Fruit fly (Drosophila melanogaster) whole organism, pupa: Measurements from ENCODE around the gene RAF2.
A peak's percentile ranks its signal among the peaks of the same experiment; 100 is the strongest.

ENCODE experiments used
- CG10348 ChIP-seq: fragments of 200-800 bp; sonication (Bioruptor generic); IDR thresholded peaks from 2 replicates; pipeline ENCODE4 v1.3.6; 2022; ENCODE audit warnings: missing biosample characterization, missing genetic modification characterization
- CG12605 ChIP-seq: fragments of 200-800 bp; sonication (Bioruptor generic); IDR thresholded peaks from 2 replicates; pipeline ENCODE4 v1.3.6; 2022; ENCODE audit warnings: missing biosample characterization, missing genetic modification characterization
- CG17806 ChIP-seq: fragments of 200-800 bp; sonication (Bioruptor generic); optimal IDR thresholded peaks from 2 replicates; lab custom pipeline; 2018; ENCODE audit warnings: missing biosample characterization, mild to moderate bottlenecking, missing genetic modification characterization, moderate library complexity
- CG4496 ChIP-seq: fragments of 200-800 bp; sonication (Bioruptor generic); IDR thresholded peaks from 3 replicates; pipeline ENCODE4 v1.3.6; 2022; ENCODE audit warnings: missing biosample characterization, missing genetic modification characterization
- EcR ChIP-seq: fragments of 200-800 bp; sonication (Bioruptor generic); optimal IDR thresholded peaks from 3 replicates; lab custom pipeline; 2019; ENCODE audit warnings: missing biosample characterization, missing genetic modification characterization, mild to moderate bottlenecking, moderate library complexity, missing genetic modification reagents
- Ets98B ChIP-seq: fragments of 200-800 bp; sonication (Bioruptor generic); IDR thresholded peaks from 2 replicates; pipeline ENCODE4 v1.3.6; 2022; ENCODE audit warnings: missing biosample characterization, missing genetic modification characterization
- Pif1A ChIP-seq: fragments of 200-800 bp; sonication (Bioruptor generic); optimal IDR thresholded peaks from 3 replicates; lab custom pipeline; 2016; ENCODE audit warnings: missing biosample characterization, missing genetic modification characterization
- Pif1B ChIP-seq: fragments of 200-800 bp; sonication (Bioruptor generic); optimal IDR thresholded peaks from 3 replicates; lab custom pipeline; 2016; ENCODE audit warnings: missing biosample characterization, missing genetic modification characterization
- Snoo ChIP-seq: fragments of 200-800 bp; sonication (Bioruptor generic); optimal IDR thresholded peaks from 3 replicates; lab custom pipeline; 2017; ENCODE audit warnings: missing biosample characterization, mild to moderate bottlenecking, missing genetic modification characterization, inconsistent platforms
- rn ChIP-seq: fragments of 200-800 bp; sonication (Bioruptor generic); IDR thresholded peaks from 2 replicates; pipeline ENCODE4 v1.3.6; 2022; ENCODE audit warnings: missing biosample characterization, missing genetic modification characterization

DNA sequence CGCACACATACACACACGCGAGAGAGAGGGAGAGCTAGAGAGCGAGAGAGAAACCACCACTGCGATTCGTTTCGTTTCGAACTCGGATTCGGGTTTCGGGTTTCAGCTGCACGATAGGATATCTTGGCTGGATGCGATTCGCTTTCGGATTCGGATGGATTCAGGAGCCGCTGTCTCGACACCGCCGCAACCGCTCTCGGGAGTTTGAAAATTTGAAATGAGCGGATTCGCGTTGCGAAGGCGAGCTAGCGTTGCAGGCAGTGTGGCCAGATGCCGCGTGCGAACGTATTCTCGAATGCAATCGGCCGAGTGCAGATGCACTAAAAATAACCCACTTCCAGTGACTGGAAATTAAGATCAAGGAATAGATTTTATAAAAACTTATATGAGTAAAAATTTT is 25.4 kb downstream of the RAF2 start, which contains the start of gene fax:
- TF ChIP-seq CG12605 (GFP tag; lab: Robert Waterston, UW) (0 out of 2 replicates have a peak, but pooled peaks have one; percentile 52), Ets98B (peak; percentile 62; the same call in 1 of the 2 replicates), Pif1B (GFP tag; lab: Kevin White, UChicago) (peak; percentile 59), Snoo (tag; lab: Kevin White, UChicago) (peak; percentile 50), Pif1A (GFP tag; lab: Kevin White, UChicago) (no peak), rn (GFP tag; lab: Robert Waterston, UW) (no peak), CG17806 (tag; lab: Kevin White, UChicago) (no peak), EcR (GFP tag; lab: Kevin White, UChicago) (peak; percentile 75), CG10348 (GFP tag; lab: Robert Waterston, UW) (no peak), CG4496 (GFP tag; lab: Robert Waterston, UW) (peak; percentile 56)
